Fruit fly (Drosophila melanogaster): Measurements from ENCODE around the gene CG17928.

Gene CG17928

DNA sequence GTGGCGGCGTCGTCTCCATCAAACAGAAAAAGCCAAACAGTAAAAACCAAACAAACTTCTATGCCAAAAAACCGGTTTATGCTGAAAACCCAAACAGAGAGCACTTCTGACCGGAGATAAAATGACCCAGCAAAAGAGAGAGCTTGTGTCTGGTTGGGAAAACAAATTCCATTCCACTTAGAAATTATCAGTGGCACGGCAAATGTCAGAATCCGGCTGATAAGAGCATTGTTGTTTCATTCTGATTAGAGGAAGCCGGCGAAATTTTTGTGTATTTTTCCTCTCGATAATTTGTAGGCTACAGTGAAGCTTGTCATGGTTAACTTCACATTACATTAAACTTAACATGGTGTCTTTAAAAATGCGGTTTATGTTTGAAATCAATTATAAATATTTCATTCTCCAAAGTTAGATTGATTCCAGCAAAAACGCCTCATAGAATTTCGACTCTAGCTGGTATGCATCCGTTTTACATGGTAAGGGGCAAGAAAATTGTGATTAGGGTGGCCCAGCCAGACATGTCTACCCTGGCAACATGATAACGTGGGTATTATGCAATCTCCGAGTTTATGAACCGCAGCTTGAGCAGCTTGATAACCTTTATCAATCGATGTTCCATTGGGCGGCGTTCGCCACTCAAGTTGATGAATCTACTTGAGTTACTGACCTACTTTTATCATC lies 26.2 kb downstream of the CG17928 start (continued):
- TF ChIP-seq bab2 (GFP tag; optimal IDR thresholded peaks at IDR 0.05) (peak; percentile 12), CG14710 (tag; optimal IDR thresholded peaks at IDR 0.05) (no peak), prd (optimal IDR thresholded peaks at IDR 0.05) (no peak), prd (GFP tag; IDR thresholded peaks at IDR 0.05) (0 out of 3 replicates have a peak, but pooled peaks have one; percentile 9), NFAT (GFP tag; IDR thresholded peaks at IDR 0.05) (peak; percentile 32; the same call in 1 of the 2 replicates), dati (GFP tag; IDR thresholded peaks at IDR 0.05) (no peak), CG30403 (GFP tag; optimal IDR thresholded peaks at IDR 0.05) (peak; percentile 8), H15 (GFP tag; IDR thresholded peaks at IDR 0.05) (0 out of 3 replicates have a peak, but pooled peaks have one; percentile 17), CG34376 (GFP tag; optimal IDR thresholded peaks at IDR 0.05) (peak; percentile 22), CG16863 (GFP tag; optimal IDR thresholded peaks at IDR 0.05) (peak; percentile 23), HLH3B (GFP tag; IDR thresholded peaks at IDR 0.05) (peak; percentile 13; the same call in 1 of the 2 replicates), Oaz (GFP tag; IDR thresholded peaks at IDR 0.05) (no peak), slou (GFP tag; optimal IDR thresholded peaks at IDR 0.05) (no peak), Spps (tag; optimal IDR thresholded peaks at IDR 0.05) (no peak), CG6175 (GFP tag; IDR thresholded peaks at IDR 0.05) (peak; percentile 62; the same call in 1 of the 3 replicates), luna (GFP tag; optimal IDR thresholded peaks at IDR 0.05) (peak; percentile 6), tup (GFP tag; optimal IDR thresholded peaks at IDR 0.05) (peak; percentile 21), Hr51 (GFP tag; optimal IDR thresholded peaks at IDR 0.05) (peak in 1 of 2 experiments; percentile 37), Fer3 (tag; optimal IDR thresholded peaks at IDR 0.05) (peak; percentile 35), CoRest (tag; optimal IDR thresholded peaks at IDR 0.05) (peak; percentile 19), CG17328 (GFP tag; IDR thresholded peaks at IDR 0.05) (0 out of 2 replicates have a peak, but pooled peaks have one; percentile 30), bowl (GFP tag; IDR thresholded peaks at IDR 0.05) (no peak), CG31441 (GFP tag; IDR thresholded peaks at IDR 0.05) (0 out of 2 replicates have a peak, but pooled peaks have one; percentile 15), CG1792 (GFP tag; optimal IDR thresholded peaks at IDR 0.05) (peak; percentile 8), Side (GFP tag; optimal IDR thresholded peaks at IDR 0.05) (peak; percentile 22), row (GFP tag; IDR thresholded peaks at IDR 0.05) (peak; percentile 37; the same call in 2 of the 3 replicates), Hr3 (GFP tag; optimal IDR thresholded peaks at IDR 0.05) (peak; percentile 3), D19B (GFP tag; optimal IDR thresholded peaks at IDR 0.05) (no peak), CG32772 (GFP tag; IDR thresholded peaks at IDR 0.05) (no peak; the same call in 1 of the 2 replicates), CG4360 (GFP tag; IDR thresholded peaks at IDR 0.05) (no peak), CG11723 (GFP tag; optimal IDR thresholded peaks at IDR 0.05) (no peak), Neu2 (GFP tag; optimal IDR thresholded peaks at IDR 0.05; ENCODE audit: borderline replicate concordance) (no peak), grau (tag; optimal IDR thresholded peaks at IDR 0.05) (peak; percentile 89), CG9932 (GFP tag; IDR thresholded peaks at IDR 0.05) (peak; percentile 57), Oli (tag; optimal IDR thresholded peaks at IDR 0.05) (peak; percentile 16), caup (GFP tag; optimal IDR thresholded peaks at IDR 0.05; ENCODE audit: severe bottlenecking) (peak; percentile 9), chm (GFP tag; IDR thresholded peaks at IDR 0.05) (peak; percentile 18; the same call in 1 of the 2 replicates), ind (GFP tag; optimal IDR thresholded peaks at IDR 0.05) (peak; percentile 1), Max (GFP tag; optimal IDR thresholded peaks at IDR 0.05) (peak; percentile 29), CG2678 (tag; optimal IDR thresholded peaks at IDR 0.05) (peak; percentile 27), Ets65A (GFP tag) (peak; percentile 94), Sry-δ (GFP tag; optimal IDR thresholded peaks at IDR 0.05) (no peak), sisA (GFP tag; IDR thresholded peaks at IDR 0.05) (peak; percentile 6; the same call in 1 of the 2 replicates), dysf (GFP tag; IDR thresholded peaks at IDR 0.05) (peak; percentile 59; the same call in 2 of the 3 replicates), Rfx (GFP tag; IDR thresholded peaks at IDR 0.05) (peak; percentile 70), CG3281 (GFP tag; optimal IDR thresholded peaks at IDR 0.05) (peak; percentile 27), stc (GFP tag; IDR thresholded peaks at IDR 0.05) (peak; percentile 9; the same call in 1 of the 2 replicates), CG31365 (tag; optimal IDR thresholded peaks at IDR 0.05) (no peak), wor (GFP tag; IDR thresholded peaks at IDR 0.05) (no peak), nmo (GFP tag; optimal IDR thresholded peaks at IDR 0.05) (peak; percentile 29)
